Worm (Caenorhabditis elegans): Measurements from ENCODE around the gene F16H6.8.

The F16H6.8 gene

DNA sequence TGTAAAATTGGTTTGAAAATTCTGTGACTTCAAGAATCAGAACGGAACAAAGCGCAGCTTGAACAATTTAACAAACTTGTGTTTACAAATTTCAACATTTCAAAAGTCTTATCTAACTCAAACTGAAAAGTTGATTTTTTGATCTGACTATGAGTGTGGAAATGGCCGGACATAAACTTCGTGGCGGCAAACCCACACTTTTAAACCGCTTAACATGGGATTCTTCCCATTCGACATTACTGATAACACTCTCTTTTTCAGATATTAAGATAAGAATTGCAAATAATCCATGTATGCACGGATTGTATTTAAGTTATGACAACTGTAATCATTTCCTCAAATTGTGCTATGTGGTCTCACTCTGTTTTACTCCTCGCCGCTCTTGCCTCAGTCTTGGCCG lies 24.9 kb downstream of the F16H6.8 start, which contains the start of gene clec-42:
TSS of gene clec-42 (plus strand) at position 285 of the 400 bp plus-strand sequence.
- TF ChIP-seq pbrm-1 (GFP tag; IDR thresholded peaks at IDR 0.05) (no peak), C06A6.2 (GFP tag; conservative IDR thresholded peaks at IDR 0.05) (no peak), madf-6 (GFP tag; IDR thresholded peaks at IDR 0.05) (no peak), hlh-12 (tag; optimal IDR thresholded peaks at IDR 0.05) (no peak), Y79H2A.3 (GFP tag; conservative IDR thresholded peaks at IDR 0.05) (no peak), B0261.1 (tag; optimal IDR thresholded peaks at IDR 0.05) (no peak), attf-3 (GFP tag; conservative IDR thresholded peaks at IDR 0.05) (no peak), chd-7 (tag; optimal IDR thresholded peaks at IDR 0.05) (no peak), rec-8 (tag; optimal IDR thresholded peaks at IDR 0.05) (no peak), xnd-1 (tag; optimal IDR thresholded peaks at IDR 0.05) (no peak), hsf-1 (GFP tag; IDR thresholded peaks at IDR 0.05) (no peak), sptf-2 (GFP tag; optimal IDR thresholded peaks at IDR 0.05) (no peak), zfh-2 (GFP tag; conservative IDR thresholded peaks at IDR 0.05) (no peak), B0336.3 (GFP tag; IDR thresholded peaks at IDR 0.05) (no peak), lin-35 (GFP tag; optimal IDR thresholded peaks at IDR 0.05) (no peak)

DNA sequence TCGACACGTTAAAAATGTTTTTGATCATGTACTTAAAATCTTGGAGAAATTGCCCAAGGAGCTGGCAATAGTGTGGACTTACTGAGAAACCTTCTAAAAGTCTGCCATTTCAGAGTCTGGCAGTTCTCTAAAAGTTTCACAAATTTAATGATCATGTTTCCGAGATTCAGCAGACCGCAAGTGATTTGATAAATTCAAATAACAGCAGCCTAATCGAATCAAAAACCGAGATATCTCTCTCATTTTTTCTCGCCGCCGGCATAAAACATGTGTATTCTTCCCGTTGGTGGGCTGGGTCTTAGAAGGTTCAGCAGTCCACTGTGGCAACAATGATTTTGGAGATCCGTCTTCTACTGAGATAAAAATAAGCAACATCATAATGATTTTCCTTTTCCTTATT lies 26.9 kb downstream of the F16H6.8 start, which contains the start of gene clec-246:
TSS of gene clec-246 (plus strand) at position 301 of the 400 bp plus-strand sequence.
- no peak for TF ChIP-seq cebp-1 (GFP tag; IDR thresholded peaks at IDR 0.05)
- no peak for TF ChIP-seq cebp-1 (tag; optimal IDR thresholded peaks at IDR 0.05)
- TF ChIP-seq ztf-3 (GFP tag; optimal IDR thresholded peaks at IDR 0.05): no peak
- TF ChIP-seq rec-8 (tag; optimal IDR thresholded peaks at IDR 0.05): no peak
- no peak for TF ChIP-seq rpc-1 (optimal IDR thresholded peaks at IDR 0.05)
- no peak for TF ChIP-seq rpc-1 (tag; optimal IDR thresholded peaks at IDR 0.05)
- TF ChIP-seq ztf-18 (tag; optimal IDR thresholded peaks at IDR 0.05): no peak
- no peak for TF ChIP-seq athp-1 (tag; optimal IDR thresholded peaks at IDR 0.05)
- TF ChIP-seq snpc-1.1 (tag; optimal IDR thresholded peaks at IDR 0.05; ENCODE audit: insufficient read depth): no peak
- no peak for TF ChIP-seq ceh-91 (GFP tag; IDR thresholded peaks at IDR 0.05)
- TF ChIP-seq aptf-3 (GFP tag; IDR thresholded peaks at IDR 0.05): no peak
- TF ChIP-seq him-1 (tag; optimal IDR thresholded peaks at IDR 0.05): no peak
- TF ChIP-seq T07F8.4 (tag; optimal IDR thresholded peaks at IDR 0.05): no peak
- no peak for TF ChIP-seq F33H1.4 (GFP tag; IDR thresholded peaks at IDR 0.05)
- TF ChIP-seq madf-6 (GFP tag; IDR thresholded peaks at IDR 0.05): no peak
- TF ChIP-seq cebp-2 (GFP tag; IDR thresholded peaks at IDR 0.05): no peak
- no peak for TF ChIP-seq snpc-4 (GFP tag; optimal IDR thresholded peaks at IDR 0.05)
- no peak for TF ChIP-seq snpc-4 (tag; optimal IDR thresholded peaks at IDR 0.05)
- TF ChIP-seq lag-1 (GFP tag; IDR thresholded peaks at IDR 0.05): no peak

DNA sequence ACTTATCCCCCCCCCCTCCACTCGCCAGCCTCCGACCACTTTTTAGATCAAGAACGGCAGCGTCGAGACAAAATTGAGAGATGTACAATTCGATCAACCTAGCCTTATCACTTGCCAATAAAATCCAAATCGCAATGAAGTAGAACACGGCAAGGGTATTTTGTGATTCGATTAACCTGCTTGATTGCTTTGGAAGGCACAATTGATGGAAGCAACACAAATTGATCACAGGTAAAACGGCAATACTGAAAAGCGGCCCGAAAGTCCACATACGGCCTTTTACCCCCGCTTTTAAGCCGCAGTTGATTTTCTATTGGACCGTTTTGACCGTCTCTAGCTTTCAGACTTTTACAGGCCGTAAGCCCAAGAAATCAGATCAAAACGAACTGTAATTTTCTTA lies 27.7 kb downstream of the F16H6.8 start, which contains the start of gene clec-245:
TSS of gene clec-245 (minus strand) at position 101 of the 400 bp plus-strand sequence.
- TF ChIP-seq Y95B8A.8 (GFP tag; IDR thresholded peaks at IDR 0.05) (no peak), ceh-91 (GFP tag; IDR thresholded peaks at IDR 0.05) (no peak), B0261.1 (tag; optimal IDR thresholded peaks at IDR 0.05) (no peak), F23B12.7 (tag; optimal IDR thresholded peaks at IDR 0.05; ENCODE audit: insufficient read depth) (no peak), xnd-1 (tag; optimal IDR thresholded peaks at IDR 0.05) (no peak), atf-7 (tag; optimal IDR thresholded peaks at IDR 0.05) (no peak), nhr-90 (tag; optimal IDR thresholded peaks at IDR 0.05) (no peak), unc-62 (GFP tag; optimal IDR thresholded peaks at IDR 0.05) (no peak), attf-3 (GFP tag; conservative IDR thresholded peaks at IDR 0.05) (no peak), lin-40 (tag; optimal IDR thresholded peaks at IDR 0.05) (no peak), bed-2 (GFP tag; IDR thresholded peaks at IDR 0.05) (no peak), tbx-9 (tag; optimal IDR thresholded peaks at IDR 0.05; ENCODE audit: borderline replicate concordance) (no peak), die-1 (tag; optimal IDR thresholded peaks at IDR 0.05) (no peak), rpc-1 (optimal IDR thresholded peaks at IDR 0.05) (no peak), rpc-1 (tag; optimal IDR thresholded peaks at IDR 0.05) (no peak), attf-5 (GFP tag; optimal IDR thresholded peaks at IDR 0.05) (no peak), Y79H2A.3 (GFP tag; conservative IDR thresholded peaks at IDR 0.05) (no peak), Y56A3A.18 (GFP tag; IDR thresholded peaks at IDR 0.05) (no peak), nfyb-1 (GFP tag; IDR thresholded peaks at IDR 0.05) (no peak)
